Fruit fly (Drosophila melanogaster): ENCODE results near the gene Nedd8.
A peak's percentile ranks its signal among the peaks of the same experiment; 100 is the strongest.

Gene Nedd8

DNA sequence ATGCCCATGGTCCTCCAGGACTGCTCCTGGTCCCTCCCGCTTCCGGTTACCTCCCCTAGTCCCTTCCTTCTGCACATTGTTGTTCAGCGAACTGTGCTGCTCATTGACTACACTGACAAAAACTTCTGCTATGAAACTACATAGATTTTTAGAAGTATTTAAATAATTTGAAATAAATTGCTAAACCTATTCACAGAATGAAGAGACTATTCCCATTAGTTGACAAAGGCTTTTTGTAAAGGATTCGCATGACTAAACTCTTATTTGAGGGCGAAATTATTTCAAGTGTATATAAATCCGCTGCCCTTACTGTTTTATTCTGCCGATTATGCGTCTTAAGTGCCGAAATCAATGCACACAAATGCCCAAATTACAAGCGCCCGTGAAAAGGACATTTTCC lies 30.4 kb downstream of the Nedd8 start:
- TF ChIP-seq Stat92E (GFP tag; optimal IDR thresholded peaks at IDR 0.05) (no peak), CG4360 (GFP tag; IDR thresholded peaks at IDR 0.05) (no peak), sim (GFP tag; IDR thresholded peaks at IDR 0.05) (no peak), Ravus (GFP tag; IDR thresholded peaks at IDR 0.05) (no peak), CG16815 (GFP tag; optimal IDR thresholded peaks at IDR 0.05) (peak; percentile 33), CG18599 (GFP tag; optimal IDR thresholded peaks at IDR 0.05) (peak; percentile 22), sd (tag; optimal IDR thresholded peaks at IDR 0.05) (no peak), emc (GFP tag; optimal IDR thresholded peaks at IDR 0.05) (no peak), az2 (GFP tag; optimal IDR thresholded peaks at IDR 0.05) (peak; percentile 54), CG11695 (GFP tag; IDR thresholded peaks at IDR 0.05) (no peak), chm (GFP tag; IDR thresholded peaks at IDR 0.05) (peak; percentile 39; the same call in 1 of the 2 replicates), CG9727 (GFP tag; optimal IDR thresholded peaks at IDR 0.05) (peak; percentile 80), croc (GFP tag; conservative IDR thresholded peaks at IDR 0.05) (no peak), lilli (GFP tag; optimal IDR thresholded peaks at IDR 0.05) (peak; percentile 38), Bdp1 (GFP tag; optimal IDR thresholded peaks at IDR 0.05) (peak; percentile 2), CG16813 (GFP tag; IDR thresholded peaks at IDR 0.05; ENCODE audit: partially characterized antibody) (no peak), klu (GFP tag; IDR thresholded peaks at IDR 0.05) (no peak), CG30403 (GFP tag; optimal IDR thresholded peaks at IDR 0.05) (peak; percentile 53), Kr (GFP tag; optimal IDR thresholded peaks at IDR 0.05) (no peak), hth (optimal IDR thresholded peaks at IDR 0.05) (no peak), CG6272 (GFP tag; IDR thresholded peaks at IDR 0.05) (no peak), z (GFP tag; IDR thresholded peaks at IDR 0.05) (no peak), PHDP (tag; optimal IDR thresholded peaks at IDR 0.05) (peak; percentile 23), crc (GFP tag; optimal IDR thresholded peaks at IDR 0.05) (no peak), vfl (GFP tag; optimal IDR thresholded peaks at IDR 0.05) (no peak), lmd (GFP tag; IDR thresholded peaks at IDR 0.05) (peak; percentile 41; the same call in 1 of the 2 replicates), CG33213 (GFP tag; optimal IDR thresholded peaks at IDR 0.05) (peak; percentile 9), CG2202 (tag; optimal IDR thresholded peaks at IDR 0.05) (peak; percentile 54), CG12236 (GFP tag; optimal IDR thresholded peaks at IDR 0.05) (peak; percentile 23), rib (GFP tag; IDR thresholded peaks at IDR 0.05) (no peak), CG13287 (GFP tag; IDR thresholded peaks at IDR 0.05; ENCODE audit: partially characterized antibody) (no peak), stwl (tag; optimal IDR thresholded peaks at IDR 0.05) (no peak), caup (GFP tag; optimal IDR thresholded peaks at IDR 0.05; ENCODE audit: severe bottlenecking) (no peak), sens (GFP tag) (peak; percentile 96), CG31224 (GFP tag; IDR thresholded peaks at IDR 0.05) (no peak), disco-r (GFP tag; optimal IDR thresholded peaks at IDR 0.05) (no peak), knrl (GFP tag; IDR thresholded peaks at IDR 0.05; ENCODE audit: partially characterized antibody) (no peak), D (optimal IDR thresholded peaks at IDR 0.05) (no peak), D (GFP tag; optimal IDR thresholded peaks at IDR 0.05) (peak; percentile 71), CG42726 (GFP tag; IDR thresholded peaks at IDR 0.05; ENCODE audit: partially characterized antibody) (no peak), Camta (GFP tag; optimal IDR thresholded peaks at IDR 0.05) (peak; percentile 21), Dek (tag; optimal IDR thresholded peaks at IDR 0.05) (no peak), CG10147 (GFP tag; optimal IDR thresholded peaks at IDR 0.05) (no peak), Eip74EF (GFP tag; optimal IDR thresholded peaks at IDR 0.05) (no peak), CG12299 (tag; optimal IDR thresholded peaks at IDR 0.05) (no peak), CG7357 (GFP tag; IDR thresholded peaks at IDR 0.05) (no peak), MBD-R2 (GFP tag; IDR thresholded peaks at IDR 0.05) (no peak), ems (GFP tag; optimal IDR thresholded peaks at IDR 0.05) (no peak), Drgx (GFP tag; IDR thresholded peaks at IDR 0.05) (no peak), CG3847 (GFP tag; IDR thresholded peaks at IDR 0.05) (no peak), Rfx (GFP tag; IDR thresholded peaks at IDR 0.05) (no peak), Atf6 (GFP tag; IDR thresholded peaks at IDR 0.05) (no peak)

Measured in whole organism, embryonic.